Fruit fly (Drosophila melanogaster): Measurements from ENCODE around the gene CG31975.

Gene CG31975

DNA sequence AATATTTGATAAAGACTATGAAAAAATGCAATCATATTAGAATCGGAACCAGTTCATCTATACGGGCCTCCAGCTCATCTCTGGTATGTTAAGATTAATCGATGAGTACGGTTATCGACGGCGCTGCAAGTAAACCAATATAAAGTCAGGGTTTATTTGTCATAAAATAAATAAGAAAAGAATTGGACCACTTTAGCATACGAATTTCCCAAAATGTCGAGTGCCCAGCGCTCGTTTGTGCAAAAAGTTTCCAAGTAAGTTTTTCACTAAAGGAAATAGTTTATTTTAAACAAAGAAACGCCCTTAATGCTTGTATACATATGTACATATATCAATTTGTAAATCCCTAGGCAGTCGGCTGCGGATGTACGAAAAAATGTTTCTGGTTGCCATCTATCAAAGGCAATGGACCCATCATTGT lies 46.1 kb downstream of the CG31975 start, which contains the start of gene Zir (continued):
- TF ChIP-seq grau (tag; optimal IDR thresholded peaks at IDR 0.05), result no peak
- peak; percentile 36 for TF ChIP-seq Ets97D (GFP tag; optimal IDR thresholded peaks at IDR 0.05)
- TF ChIP-seq nerfin-2 (GFP tag; IDR thresholded peaks at IDR 0.05; ENCODE audit: partially characterized antibody), result peak; percentile 85
- peak; percentile 13 for TF ChIP-seq CG13624 (GFP tag; optimal IDR thresholded peaks at IDR 0.05)
- peak; percentile 16 for TF ChIP-seq Dp (GFP tag; optimal IDR thresholded peaks at IDR 0.05)
- TF ChIP-seq dmrt99B (tag; optimal IDR thresholded peaks at IDR 0.05), result no peak
- peak; percentile 58 for TF ChIP-seq Adf1 (GFP tag; IDR thresholded peaks at IDR 0.05)
- TF ChIP-seq BEAF-32 (GFP tag; optimal IDR thresholded peaks at IDR 0.05), result peak; percentile 59
- no peak for TF ChIP-seq CG8281 (tag; optimal IDR thresholded peaks at IDR 0.05)
- TF ChIP-seq sob (GFP tag; IDR thresholded peaks at IDR 0.05), result no peak; the same call in 1 of the 2 replicates
- peak; percentile 45; the same call in 1 of the 2 replicates for TF ChIP-seq vvl (GFP tag; IDR thresholded peaks at IDR 0.05)
- peak; percentile 4 for TF ChIP-seq nerfin-1 (tag; optimal IDR thresholded peaks at IDR 0.05)
- peak; percentile 72 for TF ChIP-seq Dref (GFP tag; IDR thresholded peaks at IDR 0.05)
- no peak for TF ChIP-seq abd-A (tag; optimal IDR thresholded peaks at IDR 0.05)
- TF ChIP-seq BtbVII (GFP tag; optimal IDR thresholded peaks at IDR 0.05), result peak; percentile 14
- peak; percentile 33 for TF ChIP-seq CG2116 (GFP tag; optimal IDR thresholded peaks at IDR 0.05)
- peak; percentile 3 for TF ChIP-seq CG30403 (GFP tag; optimal IDR thresholded peaks at IDR 0.05)
- TF ChIP-seq Hr51 (GFP tag; optimal IDR thresholded peaks at IDR 0.05), result no peak
- 0 out of 3 replicates have a peak, but pooled peaks have one; percentile 20 for TF ChIP-seq CG2199 (GFP tag; IDR thresholded peaks at IDR 0.05)
- peak; percentile 75 for TF ChIP-seq CG30020 (tag; optimal IDR thresholded peaks at IDR 0.05)
- no peak for TF ChIP-seq caup (GFP tag; optimal IDR thresholded peaks at IDR 0.05; ENCODE audit: severe bottlenecking)
- no peak for TF ChIP-seq cas (GFP tag; IDR thresholded peaks at IDR 0.05)
- peak; percentile 49 for TF ChIP-seq CG2120 (GFP tag; optimal IDR thresholded peaks at IDR 0.05)
- peak; percentile 72 for TF ChIP-seq hb (GFP tag; IDR thresholded peaks at IDR 0.05; ENCODE audit: partially characterized antibody)
- TF ChIP-seq CG30431 (GFP tag; optimal IDR thresholded peaks at IDR 0.05), result no peak
- no peak for TF ChIP-seq Poxn (GFP tag; IDR thresholded peaks at IDR 0.05)
- TF ChIP-seq Deaf1 (tag; optimal IDR thresholded peaks at IDR 0.05), result no peak
- TF ChIP-seq CG34224 (GFP tag; IDR thresholded peaks at IDR 0.05; ENCODE audit: partially characterized antibody), result peak; percentile 66
- TF ChIP-seq Eip74EF (GFP tag; optimal IDR thresholded peaks at IDR 0.05), result no peak
- TF ChIP-seq CG13775 (GFP tag; optimal IDR thresholded peaks at IDR 0.05), result peak; percentile 0
- peak; percentile 20 for TF ChIP-seq sug (tag; optimal IDR thresholded peaks at IDR 0.05)
- TF ChIP-seq ERR (GFP tag; optimal IDR thresholded peaks at IDR 0.05), result no peak
- TF ChIP-seq CG2129 (GFP tag; IDR thresholded peaks at IDR 0.05; ENCODE audit: partially characterized antibody), result peak; percentile 45; the same call in 1 of the 2 replicates
- peak; percentile 30 for TF ChIP-seq trem (tag; optimal IDR thresholded peaks at IDR 0.05)
- TF ChIP-seq Dll (GFP tag; IDR thresholded peaks at IDR 0.05; ENCODE audit: partially characterized antibody), result peak; percentile 66; the same call in 2 of the 4 replicates
- peak; percentile 27 for TF ChIP-seq CG1603 (tag; optimal IDR thresholded peaks at IDR 0.05)
- peak; percentile 26 for TF ChIP-seq CG9437 (GFP tag; optimal IDR thresholded peaks at IDR 0.05)
- TF ChIP-seq Rx (GFP tag; IDR thresholded peaks at IDR 0.05), result no peak
- peak; percentile 73 for TF ChIP-seq HLH4C (GFP tag; IDR thresholded peaks at IDR 0.05; ENCODE audit: partially characterized antibody)
- TF ChIP-seq CG3407 (GFP tag; optimal IDR thresholded peaks at IDR 0.05), result no peak
- peak; percentile 17 for TF ChIP-seq nom (GFP tag; optimal IDR thresholded peaks at IDR 0.05)
- TF ChIP-seq unc-4 (GFP tag; IDR thresholded peaks at IDR 0.05; ENCODE audit: partially characterized antibody), result peak; percentile 67
- TF ChIP-seq Sry-β (GFP tag; optimal IDR thresholded peaks at IDR 0.05), result peak; percentile 88
- TF ChIP-seq CG7928 (GFP tag; optimal IDR thresholded peaks at IDR 0.05), result peak; percentile 7
- TF ChIP-seq inv (GFP tag; IDR thresholded peaks at IDR 0.05; ENCODE audit: partially characterized antibody), result peak; percentile 61
- TF ChIP-seq disco-r (GFP tag; optimal IDR thresholded peaks at IDR 0.05), result no peak
- TF ChIP-seq CTCF (GFP tag; optimal IDR thresholded peaks at IDR 0.05), result peak; percentile 29
- TF ChIP-seq chinmo (GFP tag; IDR thresholded peaks at IDR 0.05; ENCODE audit: partially characterized antibody), result peak; percentile 77; the same call in 2 of the 4 replicates
- TF ChIP-seq ato (GFP tag; IDR thresholded peaks at IDR 0.05; ENCODE audit: partially characterized antibody), result peak; percentile 33; the same call in 1 of the 2 replicates
